Worm (Caenorhabditis elegans): ENCODE results near the gene hrg-7.

hrg-7 gene

ce11 chrV:12786340-12786739 lies 44.5 kb downstream of the hrg-7 start:
- TF ChIP-seq unc-86 (tag; optimal IDR thresholded peaks at IDR 0.05) (no peak), ceh-22 (tag; optimal IDR thresholded peaks at IDR 0.05) (no peak), nhr-11 (tag; optimal IDR thresholded peaks at IDR 0.05) (no peak), K02D7.2 (tag; optimal IDR thresholded peaks at IDR 0.05) (no peak), hlh-30 (tag; optimal IDR thresholded peaks at IDR 0.05; ENCODE audit: insufficient read depth) (no peak), sox-4 (tag; optimal IDR thresholded peaks at IDR 0.05) (no peak), dve-1 (tag; optimal IDR thresholded peaks at IDR 0.05) (no peak), T23F11.4 (GFP tag; optimal IDR thresholded peaks at IDR 0.05) (no peak), fax-1 (tag; optimal IDR thresholded peaks at IDR 0.05) (no peak), hlh-8 (tag; optimal IDR thresholded peaks at IDR 0.05) (no peak), fkh-6 (tag; optimal IDR thresholded peaks at IDR 0.05) (no peak), ceh-18 (tag; optimal IDR thresholded peaks at IDR 0.05) (no peak), sox-2 (GFP tag; IDR thresholded peaks at IDR 0.05) (no peak), ets-4 (tag; optimal IDR thresholded peaks at IDR 0.05) (no peak), elt-2 (tag; optimal IDR thresholded peaks at IDR 0.05) (no peak), ceh-9 (tag; optimal IDR thresholded peaks at IDR 0.05) (no peak), ceh-19 (GFP tag; optimal IDR thresholded peaks at IDR 0.05) (no peak), pha-2 (tag; optimal IDR thresholded peaks at IDR 0.05) (no peak), npax-4 (tag; optimal IDR thresholded peaks at IDR 0.05) (no peak), hlh-6 (tag; optimal IDR thresholded peaks at IDR 0.05) (no peak)

- TF ChIP-seq fax-1 (tag; optimal IDR thresholded peaks at IDR 0.05) (no peak), ceh-18 (tag; optimal IDR thresholded peaks at IDR 0.05) (no peak)
Observed at ce11 chrV:12787026-12787425, 45.2 kb downstream of the hrg-7 start, which contains the start of gene fkb-4. Gene fkb-4 (minus strand): TSS chrV:12787126.

ce11 chrV:12788451-12788850 lies 46.6 kb downstream of the hrg-7 start, which contains the start of gene srbc-44:
Gene srbc-44 (minus strand): TSS chrV:12788551.
- TF ChIP-seq lim-6 (tag; optimal IDR thresholded peaks at IDR 0.05) (no peak), ceh-22 (tag; optimal IDR thresholded peaks at IDR 0.05) (no peak), lin-11 (tag; optimal IDR thresholded peaks at IDR 0.05) (no peak), fax-1 (tag; optimal IDR thresholded peaks at IDR 0.05) (no peak), ceh-34 (tag; optimal IDR thresholded peaks at IDR 0.05) (no peak), rnt-1 (tag; optimal IDR thresholded peaks at IDR 0.05) (no peak), fkh-10 (GFP tag; optimal IDR thresholded peaks at IDR 0.05) (no peak), tbx-7 (tag; optimal IDR thresholded peaks at IDR 0.05) (no peak), pha-4 (tag; optimal IDR thresholded peaks at IDR 0.05) (no peak), C08G9.2 (tag; optimal IDR thresholded peaks at IDR 0.05) (no peak), sdc-2 (tag; optimal IDR thresholded peaks at IDR 0.05) (no peak), ceh-2 (tag; optimal IDR thresholded peaks at IDR 0.05) (no peak), K02D7.2 (tag; optimal IDR thresholded peaks at IDR 0.05) (no peak), hlh-13 (GFP tag; optimal IDR thresholded peaks at IDR 0.05) (no peak), nhr-11 (tag; optimal IDR thresholded peaks at IDR 0.05) (no peak), pax-1 (tag; optimal IDR thresholded peaks at IDR 0.05) (no peak), ama-1 (optimal IDR thresholded peaks at IDR 0.05) (no peak)

- no peak for TF ChIP-seq ref-2 (tag; optimal IDR thresholded peaks at IDR 0.05)
- no peak for TF ChIP-seq sdc-2 (tag; optimal IDR thresholded peaks at IDR 0.05)
- TF ChIP-seq ama-1 (optimal IDR thresholded peaks at IDR 0.05), result no peak
- no peak for TF ChIP-seq ceh-14 (tag; optimal IDR thresholded peaks at IDR 0.05)
- TF ChIP-seq sox-2 (GFP tag; IDR thresholded peaks at IDR 0.05), result no peak
- TF ChIP-seq pag-3 (tag; optimal IDR thresholded peaks at IDR 0.05; ENCODE audit: borderline replicate concordance), result no peak
- TF ChIP-seq Y22D7AL.16 (tag; optimal IDR thresholded peaks at IDR 0.05), result no peak
- TF ChIP-seq dmd-4 (tag; optimal IDR thresholded peaks at IDR 0.05; ENCODE audit: borderline replicate concordance), result no peak
- TF ChIP-seq pros-1 (tag; optimal IDR thresholded peaks at IDR 0.05), result no peak
- TF ChIP-seq rnt-1 (tag; optimal IDR thresholded peaks at IDR 0.05), result no peak
- no peak for TF ChIP-seq lim-6 (tag; optimal IDR thresholded peaks at IDR 0.05)
- no peak for TF ChIP-seq dve-1 (tag; optimal IDR thresholded peaks at IDR 0.05)
- no peak for TF ChIP-seq ceh-18 (tag; optimal IDR thresholded peaks at IDR 0.05)
- no peak for TF ChIP-seq ceh-6 (GFP tag; optimal IDR thresholded peaks at IDR 0.05)
- TF ChIP-seq syd-9 (tag; optimal IDR thresholded peaks at IDR 0.05), result no peak
- TF ChIP-seq T23F11.4 (GFP tag; optimal IDR thresholded peaks at IDR 0.05), result no peak
- no peak for TF ChIP-seq ceh-34 (tag; optimal IDR thresholded peaks at IDR 0.05)
- TF ChIP-seq pax-1 (tag; optimal IDR thresholded peaks at IDR 0.05), result no peak
- no peak for TF ChIP-seq ceh-2 (tag; optimal IDR thresholded peaks at IDR 0.05)
- TF ChIP-seq ceh-45 (GFP tag; IDR thresholded peaks at IDR 0.05), result no peak
Observed at ce11 chrV:12790188-12790587, 48.3 kb downstream of the hrg-7 start, which contains the start of gene srbc-43. Gene srbc-43 (minus strand): TSS chrV:12790518.

All from whole organism, late embryonic.